Fruit fly (Drosophila melanogaster) whole organism, embryonic: ENCODE measurements around the gene Bicra.

ENCODE experiments used
- B-H1 ChIP-seq: fragments of 200-800 bp; sonication (Bioruptor generic); IDR thresholded peaks from 3 replicates; pipeline ENCODE4 v1.3.6; 2022; ENCODE audit warnings: missing biosample characterization, missing genetic modification characterization
- CG10321 ChIP-seq: fragments of 200-800 bp; sonication (Bioruptor generic); IDR thresholded peaks from 2 replicates; pipeline ENCODE4 v1.3.6; 2022; ENCODE audit warnings: missing biosample characterization, missing genetic modification characterization
- CG10366 ChIP-seq: fragments of 200-800 bp; sonication (Bioruptor generic); IDR thresholded peaks from 2 replicates; pipeline ENCODE4 v1.3.6; 2022; ENCODE audit warnings: missing biosample characterization, missing genetic modification characterization
- CG10462 ChIP-seq: fragments of 200-800 bp; sonication (Bioruptor generic); optimal IDR thresholded peaks from 2 replicates; lab custom pipeline; 2016; ENCODE audit warnings: missing biosample characterization, missing genetic modification characterization
- CG15479 ChIP-seq: fragments of 200-800 bp; sonication (Bioruptor generic); optimal IDR thresholded peaks from 3 replicates; lab custom pipeline; 2019; ENCODE audit warnings: missing biosample characterization, mild to moderate bottlenecking, missing genetic modification characterization, moderate library complexity
- CG15514 ChIP-seq: fragments of 200-800 bp; sonication (Bioruptor generic); optimal IDR thresholded peaks from 3 replicates; lab custom pipeline; 2017; ENCODE audit warnings: missing biosample characterization, missing genetic modification characterization, mild to moderate bottlenecking, moderate library complexity, missing genetic modification reagents
- CG17385 ChIP-seq: fragments of 200-800 bp; sonication (Bioruptor generic); optimal IDR thresholded peaks from 3 replicates; lab custom pipeline; 2018; ENCODE audit warnings: missing biosample characterization, mild to moderate bottlenecking, missing genetic modification characterization
- CG1832 ChIP-seq: fragments of 200-800 bp; sonication (Bioruptor generic); optimal IDR thresholded peaks from 2 replicates; lab custom pipeline; 2017; ENCODE audit warnings: missing biosample characterization, mild to moderate bottlenecking, missing genetic modification characterization, inconsistent platforms
- CG2116 ChIP-seq: fragments of 200-800 bp; sonication (Bioruptor generic); optimal IDR thresholded peaks from 3 replicates; lab custom pipeline; 2018; ENCODE audit warnings: missing biosample characterization, mild to moderate bottlenecking, missing genetic modification characterization
- CG32767 ChIP-seq: fragments of 200-800 bp; sonication (Bioruptor generic); IDR thresholded peaks from 2 replicates; pipeline ENCODE4 v1.3.6; 2022; ENCODE audit warnings: missing biosample characterization, missing genetic modification characterization
- CG33213 ChIP-seq: fragments of 200-800 bp; sonication (Bioruptor generic); optimal IDR thresholded peaks from 3 replicates; lab custom pipeline; 2016; ENCODE audit warnings: missing biosample characterization, missing genetic modification characterization
- CG3407 ChIP-seq: fragments of 200-800 bp; sonication (Bioruptor generic); optimal IDR thresholded peaks from 2 replicates; lab custom pipeline; 2018; ENCODE audit warnings: missing biosample characterization, mild to moderate bottlenecking, missing genetic modification characterization
- CG34376 ChIP-seq: fragments of 200-800 bp; sonication (Bioruptor generic); optimal IDR thresholded peaks from 2 replicates; lab custom pipeline; 2018; ENCODE audit warnings: missing biosample characterization, mild to moderate bottlenecking, missing genetic modification characterization
- CG34422 ChIP-seq: fragments of 200-800 bp; sonication (Bioruptor generic); IDR thresholded peaks from 3 replicates; pipeline ENCODE4 v1.3.6; 2022; ENCODE audit warnings: missing biosample characterization, missing genetic modification characterization
- CG4360 ChIP-seq: fragments of 200-800 bp; sonication (Bioruptor generic); IDR thresholded peaks from 2 replicates; pipeline ENCODE4 v1.3.6; 2022; ENCODE audit warnings: missing biosample characterization, missing genetic modification characterization
- CG4424 ChIP-seq: fragments of 200-800 bp; sonication (Bioruptor generic); optimal IDR thresholded peaks from 3 replicates; lab custom pipeline; 2016; ENCODE audit warnings: missing biosample characterization, missing genetic modification characterization
- CG6254 ChIP-seq: fragments of 200-800 bp; sonication (Bioruptor generic); optimal IDR thresholded peaks from 3 replicates; lab custom pipeline; 2017; ENCODE audit warnings: mild to moderate bottlenecking, missing biosample characterization, missing genetic modification reagents, missing genetic modification characterization
- CG7745 ChIP-seq: fragments of 200-800 bp; sonication (Bioruptor generic); optimal IDR thresholded peaks from 2 replicates; lab custom pipeline; 2018; ENCODE audit warnings: missing biosample characterization, mild to moderate bottlenecking, missing genetic modification characterization, moderate library complexity
- D19A ChIP-seq: fragments of 200-800 bp; optimal IDR thresholded peaks from 3 replicates; lab custom pipeline; 2019; ENCODE audit warnings: missing biosample characterization, mild to moderate bottlenecking, missing genetic modification characterization, moderate library complexity
- Deaf1 ChIP-seq: fragments of 200-800 bp; optimal IDR thresholded peaks from 3 replicates; lab custom pipeline; 2019; ENCODE audit warnings: missing biosample characterization, mild to moderate bottlenecking, missing genetic modification characterization, moderate library complexity
- Dfd ChIP-seq, 2 experiments: fragments of >200 bp; optimal IDR thresholded peaks; 2 replicates each; lab custom pipeline; 2017; ENCODE audit warnings: missing biosample characterization in 2 of 2, missing genetic modification characterization in 2 of 2
- Ets65A ChIP-seq: fragments of 200-800 bp; sonication (Bioruptor generic); peaks from one replicate; lab custom pipeline; 2016; ENCODE audit warnings: missing biosample characterization, missing genetic modification characterization
- Hr51 ChIP-seq, 2 experiments: fragments of 200-800 bp; sonication (Bioruptor generic); optimal IDR thresholded peaks; 2 replicates in 1 of 2; 3 replicates in 1 of 2; lab custom pipeline; 2016 to 2018; ENCODE audit warnings: missing biosample characterization in 2 of 2, missing genetic modification characterization in 2 of 2, mild to moderate bottlenecking in 1 of 2, moderate library complexity in 1 of 2
- Kr ChIP-seq: fragments of 200-800 bp; sonication (Bioruptor generic); optimal IDR thresholded peaks from 2 replicates; lab custom pipeline; 2017; ENCODE audit warnings: missing biosample characterization, mild to moderate bottlenecking, missing genetic modification characterization
- Med ChIP-seq: fragments of 200-800 bp; sonication (Bioruptor generic); peaks from one replicate; lab custom pipeline; 2016; ENCODE audit warnings: missing biosample characterization, missing genetic modification characterization, mild to moderate bottlenecking, inconsistent platforms, moderate library complexity
- Optix ChIP-seq: fragments of 200-800 bp; sonication (Bioruptor generic); IDR thresholded peaks from 3 replicates; pipeline ENCODE4 v1.3.6; 2022; ENCODE audit warnings: missing biosample characterization, missing genetic modification characterization
- Sox100B ChIP-seq: fragments of 200-800 bp; sonication (Bioruptor generic); optimal IDR thresholded peaks from 3 replicates; lab custom pipeline; 2018; ENCODE audit warnings: missing biosample characterization, mild to moderate bottlenecking, missing genetic modification characterization
- Spps ChIP-seq: fragments of 200-800 bp; sonication (Bioruptor generic); optimal IDR thresholded peaks from 2 replicates; lab custom pipeline; 2018; ENCODE audit warnings: missing biosample characterization, mild to moderate bottlenecking, missing genetic modification characterization
- Trl ChIP-seq, 3 experiments: fragments of >200 bp in 2 of 3; fragments of 200-800 bp in 1 of 3; sonication (Bioruptor generic) in 1 of 3; optimal IDR thresholded peaks; 2 replicates in 1 of 3; 3 replicates in 2 of 3; lab custom pipeline; 2016 to 2017; ENCODE audit warnings: missing biosample characterization in 1 of 3, missing genetic modification characterization in 1 of 3
- abd-A ChIP-seq: fragments of 200-800 bp; sonication (Bioruptor generic); optimal IDR thresholded peaks from 3 replicates; lab custom pipeline; 2019; ENCODE audit warnings: missing biosample characterization, mild to moderate bottlenecking, missing genetic modification characterization, moderate library complexity
- bbx ChIP-seq: fragments of 200-800 bp; sonication (Bioruptor generic); IDR thresholded peaks from 2 replicates; pipeline ENCODE4 v1.3.6; 2022; ENCODE audit warnings: missing biosample characterization, missing genetic modification characterization; ENCODE audit not compliant: partially characterized antibody
- br ChIP-seq: fragments of >200 bp; optimal IDR thresholded peaks from 2 replicates; lab custom pipeline; 2017
- cg ChIP-seq: fragments of 200-800 bp; sonication (Bioruptor generic); optimal IDR thresholded peaks from 3 replicates; lab custom pipeline; 2019; ENCODE audit warnings: missing biosample characterization, mild to moderate bottlenecking, missing genetic modification characterization, moderate library complexity
- chm ChIP-seq: fragments of 200-800 bp; sonication (Bioruptor generic); IDR thresholded peaks from 2 replicates; pipeline ENCODE4 v1.3.6; 2022; ENCODE audit warnings: missing biosample characterization, missing genetic modification characterization
- ewg ChIP-seq: fragments of 200-800 bp; sonication (Bioruptor generic); optimal IDR thresholded peaks from 3 replicates; lab custom pipeline; 2017; ENCODE audit warnings: mild to moderate bottlenecking, missing biosample characterization, missing genetic modification reagents, missing genetic modification characterization
- ham ChIP-seq: fragments of 200-800 bp; sonication (Bioruptor generic); IDR thresholded peaks from 2 replicates; pipeline ENCODE4 v1.3.6; 2022; ENCODE audit warnings: missing biosample characterization, missing genetic modification characterization
- insv ChIP-seq, 2 experiments: fragments of 200-800 bp; sonication (Bioruptor generic); optimal IDR thresholded peaks; 3 replicates each; lab custom pipeline; 2016 to 2018; ENCODE audit warnings: missing biosample characterization in 2 of 2, missing genetic modification characterization in 2 of 2
- kay ChIP-seq: fragments of 200-800 bp; sonication (Bioruptor generic); optimal IDR thresholded peaks from 2 replicates; lab custom pipeline; 2016; ENCODE audit warnings: missing biosample characterization, missing genetic modification characterization
- pfk ChIP-seq: fragments of 200-800 bp; sonication (Bioruptor generic); optimal IDR thresholded peaks from 2 replicates; lab custom pipeline; 2018; ENCODE audit warnings: missing biosample characterization, mild to moderate bottlenecking, missing genetic modification characterization, moderate library complexity
- phol ChIP-seq: fragments of 200-800 bp; sonication (Bioruptor generic); optimal IDR thresholded peaks from 3 replicates; lab custom pipeline; 2018; ENCODE audit warnings: missing biosample characterization, mild to moderate bottlenecking, missing genetic modification characterization, moderate library complexity
- pros ChIP-seq: fragments of 200-800 bp; sonication (Bioruptor generic); optimal IDR thresholded peaks from 3 replicates; lab custom pipeline; 2019; ENCODE audit warnings: missing biosample characterization, mild to moderate bottlenecking, missing genetic modification characterization, moderate library complexity
- sqz ChIP-seq: fragments of 200-800 bp; sonication (Bioruptor generic); optimal IDR thresholded peaks from 3 replicates; lab custom pipeline; 2018; ENCODE audit warnings: missing biosample characterization, mild to moderate bottlenecking, missing genetic modification characterization
- tll ChIP-seq, 2 experiments: fragments of 200-800 bp in 1 of 2; fragments of >200 bp in 1 of 2; sonication (Bioruptor generic) in 1 of 2; optimal IDR thresholded peaks; 2 replicates each; lab custom pipeline; 2017 to 2019; ENCODE audit warnings: missing biosample characterization in 2 of 2, missing genetic modification characterization in 2 of 2, mild to moderate bottlenecking in 1 of 2, moderate library complexity in 1 of 2
- trem ChIP-seq: fragments of 200-800 bp; optimal IDR thresholded peaks from 3 replicates; lab custom pipeline; 2019; ENCODE audit warnings: missing biosample characterization, mild to moderate bottlenecking, missing genetic modification characterization, moderate library complexity
- z ChIP-seq: fragments of 200-800 bp; sonication (Bioruptor generic); IDR thresholded peaks from 3 replicates; pipeline ENCODE4 v1.3.6; 2022; ENCODE audit warnings: missing biosample characterization, missing genetic modification characterization

Gene Bicra

DNA sequence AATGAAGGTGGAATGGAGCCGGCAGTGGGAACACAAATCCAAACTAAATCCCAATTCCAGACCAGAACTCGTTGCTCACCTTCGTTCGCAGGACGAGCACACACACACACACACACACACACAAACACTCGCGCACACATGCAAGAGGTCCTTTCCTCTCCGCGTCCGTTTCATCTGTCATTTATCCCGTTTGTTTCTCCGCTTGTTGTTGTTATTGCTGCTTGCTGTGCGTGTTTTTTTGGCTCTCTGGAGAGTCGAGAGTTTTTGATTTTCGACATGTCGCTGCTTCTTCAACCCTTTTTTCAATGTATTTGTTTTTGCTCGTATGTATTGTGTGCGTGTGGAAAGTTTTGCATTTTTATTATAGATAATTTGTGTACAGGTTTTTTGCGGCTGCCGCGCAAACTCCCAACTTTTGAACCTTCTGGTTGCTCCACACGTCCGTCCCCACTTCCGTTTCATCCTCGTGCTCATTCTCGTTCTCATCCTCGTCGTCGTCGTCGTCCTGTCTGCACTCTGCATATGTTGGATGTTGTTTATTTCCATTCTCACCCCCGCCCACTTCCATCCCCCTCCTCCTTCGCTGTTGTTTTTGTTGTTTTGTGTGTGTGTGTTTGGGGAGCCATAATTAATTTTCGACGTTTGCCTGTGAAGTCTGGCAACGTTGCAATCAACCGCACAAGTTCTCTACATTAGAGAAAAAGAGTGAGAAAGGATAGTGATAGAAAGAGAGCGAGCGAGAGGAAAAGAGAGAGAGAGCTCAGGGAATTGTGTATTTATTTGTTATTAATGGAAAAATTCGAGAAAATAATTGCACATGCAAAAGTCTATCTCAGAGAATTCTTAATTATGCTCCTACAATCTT lies 6.6 kb downstream of the Bicra start:
- TF ChIP-seq CG2116 (GFP tag; lab: Kevin White, UChicago) (no peak), br (lab: Kevin White, UChicago) (no peak), CG10321 (GFP tag; lab: Robert Waterston, UW) (no peak), CG4424 (no peak), Hr51 (GFP tag; optimal IDR thresholded peaks at IDR 0.05; lab: Kevin White, UChicago) (peak in 1 of 2 experiments; percentile 35), phol (tag; lab: Kevin White, UChicago) (no peak), abd-A (tag; lab: Kevin White, UChicago) (peak; percentile 75), kay (GFP tag; lab: Kevin White, UChicago) (no peak), Dfd (GFP tag; optimal IDR thresholded peaks at IDR 0.05; lab: Kevin White, UChicago) (no peak), CG4360 (GFP tag; lab: Robert Waterston, UW) (peak; percentile 91), pros (GFP tag; lab: Kevin White, UChicago) (peak; percentile 19), Trl (optimal IDR thresholded peaks at IDR 0.05; lab: Kevin White, UChicago) (peak; percentile 32 to 35), Trl (GFP tag; optimal IDR thresholded peaks at IDR 0.05; lab: Kevin White, UChicago) (no peak), CG32767 (GFP tag; lab: Robert Waterston, UW) (0 out of 2 replicates have a peak, but pooled peaks have one; percentile 32), ham (GFP tag; lab: Robert Waterston, UW) (no peak), Kr (GFP tag; lab: Kevin White, UChicago) (peak; percentile 94), Ets65A (GFP tag; lab: Kevin White, UChicago) (peak; percentile 77), CG10462 (no peak), ewg (GFP tag; lab: Kevin White, UChicago) (peak; percentile 38), CG10366 (GFP tag; lab: Robert Waterston, UW) (0 out of 2 replicates have a peak, but pooled peaks have one; percentile 0), cg (peak; percentile 75), CG17385 (GFP tag; lab: Kevin White, UChicago) (peak; percentile 11), CG34376 (GFP tag; lab: Kevin White, UChicago) (no peak), CG3407 (GFP tag; lab: Kevin White, UChicago) (peak; percentile 99), Spps (tag; lab: Kevin White, UChicago) (no peak), chm (GFP tag; lab: Robert Waterston, UW) (0 out of 2 replicates have a peak, but pooled peaks have one; percentile 10), CG6254 (GFP tag; lab: Kevin White, UChicago) (no peak), Optix (GFP tag; lab: Robert Waterston, UW) (0 out of 3 replicates have a peak, but pooled peaks have one; percentile 21), tll (GFP tag; optimal IDR thresholded peaks at IDR 0.05; lab: Kevin White, UChicago) (peak in 1 of 2 experiments; percentile 66), CG7745 (tag; lab: Kevin White, UChicago) (no peak), pfk (GFP tag; lab: Kevin White, UChicago) (peak; percentile 74), Med (GFP tag; lab: Kevin White, UChicago) (peak; percentile 24), B-H1 (no peak), trem (tag; lab: Kevin White, UChicago) (peak; percentile 8), CG33213 (GFP tag; lab: Kevin White, UChicago) (no peak), CG1832 (GFP tag; lab: Kevin White, UChicago) (peak; percentile 30), insv (GFP tag; optimal IDR thresholded peaks at IDR 0.05; lab: Kevin White, UChicago) (peak in 1 of 2 experiments; percentile 6), sqz (GFP tag; lab: Kevin White, UChicago) (peak; percentile 44), CG15479 (peak; percentile 0), D19A (tag; lab: Kevin White, UChicago) (peak; percentile 20), z (GFP tag; lab: Robert Waterston, UW) (no peak), bbx (GFP tag; lab: Robert Waterston, UW) (0 out of 2 replicates have a peak, but pooled peaks have one; percentile 11), CG15514 (GFP tag; lab: Kevin White, UChicago) (no peak), Deaf1 (tag; lab: Kevin White, UChicago) (peak; percentile 5), CG34422 (GFP tag; lab: Robert Waterston, UW) (no peak), Sox100B (GFP tag; lab: Kevin White, UChicago) (no peak)
